Fruit fly (Drosophila melanogaster): ENCODE results near the gene GatC.

Gene GatC

dm6 chr2L:13833058-13833457 is at the start of gene GatC, which contains the start of the genes PolG2 and Polr2C (continued):
- TF ChIP-seq CG12104 (GFP tag; optimal IDR thresholded peaks at IDR 0.05) (no peak), CG30403 (GFP tag; optimal IDR thresholded peaks at IDR 0.05) (peak; percentile 55), CG31224 (GFP tag; IDR thresholded peaks at IDR 0.05) (no peak), CG2129 (GFP tag; IDR thresholded peaks at IDR 0.05; ENCODE audit: partially characterized antibody) (peak; percentile 52), CG9727 (GFP tag; optimal IDR thresholded peaks at IDR 0.05) (peak; percentile 24), sqz (GFP tag; optimal IDR thresholded peaks at IDR 0.05) (no peak), trem (tag; optimal IDR thresholded peaks at IDR 0.05) (peak; percentile 54), MBD-R2 (GFP tag; IDR thresholded peaks at IDR 0.05) (peak; percentile 82), ham (GFP tag; IDR thresholded peaks at IDR 0.05) (no peak), CG17359 (tag; optimal IDR thresholded peaks at IDR 0.05) (no peak), Hmr (GFP tag; optimal IDR thresholded peaks at IDR 0.05) (no peak), p53 (GFP tag; optimal IDR thresholded peaks at IDR 0.05) (no peak), Sox102F (GFP tag; optimal IDR thresholded peaks at IDR 0.05) (no peak), amos (GFP tag; IDR thresholded peaks at IDR 0.05; ENCODE audit: partially characterized antibody) (peak; percentile 79; the same call in 1 of the 2 replicates), CG10959 (GFP tag; IDR thresholded peaks at IDR 0.05) (no peak), CG31388 (GFP tag; optimal IDR thresholded peaks at IDR 0.05) (no peak), Spps (tag; optimal IDR thresholded peaks at IDR 0.05) (no peak), chinmo (GFP tag; IDR thresholded peaks at IDR 0.05; ENCODE audit: partially characterized antibody) (peak; percentile 84), Vsx1 (GFP tag; optimal IDR thresholded peaks at IDR 0.05) (no peak), CG17802 (tag; optimal IDR thresholded peaks at IDR 0.05) (peak; percentile 37), CG31365 (tag; optimal IDR thresholded peaks at IDR 0.05) (no peak), toy (GFP tag; IDR thresholded peaks at IDR 0.05) (no peak), Ets65A (GFP tag) (peak; percentile 34), Usf (GFP tag; optimal IDR thresholded peaks at IDR 0.05) (no peak), Hr78 (GFP tag; optimal IDR thresholded peaks at IDR 0.05) (no peak), nmo (GFP tag; optimal IDR thresholded peaks at IDR 0.05) (peak; percentile 70), CG7271 (tag; optimal IDR thresholded peaks at IDR 0.05) (no peak), CG2875 (GFP tag; optimal IDR thresholded peaks at IDR 0.05) (no peak), dm (GFP tag; optimal IDR thresholded peaks at IDR 0.05) (no peak), CG4328 (GFP tag; optimal IDR thresholded peaks at IDR 0.05) (no peak), gce (GFP tag; IDR thresholded peaks at IDR 0.05) (no peak), CG2199 (GFP tag; IDR thresholded peaks at IDR 0.05) (no peak), CG13123 (GFP tag; optimal IDR thresholded peaks at IDR 0.05) (no peak), ara (GFP tag; IDR thresholded peaks at IDR 0.05) (no peak), CG3281 (GFP tag; optimal IDR thresholded peaks at IDR 0.05) (no peak), Atf6 (GFP tag; IDR thresholded peaks at IDR 0.05) (no peak), CG12942 (GFP tag; optimal IDR thresholded peaks at IDR 0.05) (peak; percentile 11), CG34422 (GFP tag; IDR thresholded peaks at IDR 0.05) (peak; percentile 62; the same call in 1 of the 3 replicates), grn (GFP tag; optimal IDR thresholded peaks at IDR 0.05) (no peak), Dip3 (GFP tag; optimal IDR thresholded peaks at IDR 0.05) (peak; percentile 9), CG2120 (GFP tag; optimal IDR thresholded peaks at IDR 0.05) (peak; percentile 70), Nf-YA (GFP tag; IDR thresholded peaks at IDR 0.05) (no peak), Six4 (GFP tag; optimal IDR thresholded peaks at IDR 0.05) (no peak), CG7357 (GFP tag; IDR thresholded peaks at IDR 0.05) (peak; percentile 82), CG17385 (GFP tag; optimal IDR thresholded peaks at IDR 0.05) (no peak), eyg (GFP tag; optimal IDR thresholded peaks at IDR 0.05) (no peak), z (GFP tag; IDR thresholded peaks at IDR 0.05) (no peak), CG6689 (GFP tag; IDR thresholded peaks at IDR 0.05) (0 out of 2 replicates have a peak, but pooled peaks have one; percentile 6), bsh (GFP tag; optimal IDR thresholded peaks at IDR 0.05) (peak in 1 of 2 experiments; percentile 23), Taf1 (GFP tag; IDR thresholded peaks at IDR 0.05) (no peak), CG4707 (GFP tag; optimal IDR thresholded peaks at IDR 0.05) (no peak), Poxn (GFP tag; IDR thresholded peaks at IDR 0.05) (no peak)
